Worm (Caenorhabditis elegans) whole organism, L1 larva: ENCODE results near the gene R102.11.

Experiments
- C04F5.9 ChIP-seq: sonication (generic microtip); optimal IDR thresholded peaks from 2 replicates; lab custom pipeline; 2016; ENCODE audit warnings: missing genetic modification characterization, missing compliant biosample characterization
- C16A3.4 ChIP-seq: fragments of 150-350 bp; optimal IDR thresholded peaks from 2 replicates; lab custom pipeline; 2014; ENCODE audit warnings: missing biosample characterization, missing genetic modification characterization
- F16B12.6 ChIP-seq: fragments of 150-350 bp; optimal IDR thresholded peaks from 2 replicates; lab custom pipeline; 2014; ENCODE audit warnings: missing biosample characterization, missing genetic modification characterization
- Y116A8C.19 ChIP-seq: sonication (generic microtip); optimal IDR thresholded peaks from 2 replicates; lab custom pipeline; 2016; ENCODE audit warnings: missing compliant biosample characterization, missing genetic modification characterization, borderline replicate concordance
- aha-1 ChIP-seq: fragments of 150-350 bp; optimal IDR thresholded peaks from 2 replicates; lab custom pipeline; 2014; ENCODE audit warnings: missing biosample characterization, missing genetic modification characterization
- ceh-63 ChIP-seq: fragments of 200-800 bp; sonication (Bioruptor generic); optimal IDR thresholded peaks from 2 replicates; lab custom pipeline; 2018; ENCODE audit warnings: mild to moderate bottlenecking, missing genetic modification characterization, missing compliant biosample characterization
- ceh-8 ChIP-seq: fragments of 200-800 bp; sonication (Bioruptor generic); optimal IDR thresholded peaks from 2 replicates; lab custom pipeline; 2018; ENCODE audit warnings: mild to moderate bottlenecking, missing genetic modification characterization, moderate library complexity, missing compliant biosample characterization
- ceh-82 ChIP-seq, 3 experiments: fragments of 150-350 bp in 1 of 3; sonication (generic microtip) in 2 of 3; optimal IDR thresholded peaks; 2 replicates each; lab custom pipeline; 2014 to 2017; ENCODE audit warnings: missing biosample characterization in 3 of 3, missing genetic modification characterization in 3 of 3
- ceh-90 ChIP-seq: sonication (generic microtip); optimal IDR thresholded peaks from 2 replicates; lab custom pipeline; 2016; ENCODE audit warnings: missing genetic modification characterization, missing compliant biosample characterization
- dpl-1 ChIP-seq, 3 experiments: fragments of 150-350 bp in 2 of 3; sonication (generic microtip) in 1 of 3; optimal IDR thresholded peaks; 2 replicates each; lab custom pipeline; 2014 to 2017; ENCODE audit warnings: missing biosample characterization in 3 of 3, missing genetic modification characterization in 3 of 3, missing genetic modification reagents in 3 of 3
- dsc-1 ChIP-seq: sonication (generic microtip); optimal IDR thresholded peaks from 2 replicates; lab custom pipeline; 2016; ENCODE audit warnings: mild to moderate bottlenecking, missing genetic modification characterization, missing compliant biosample characterization
- egl-27 ChIP-seq, 2 experiments: fragments of 150-350 bp in 1 of 2; sonication (generic microtip); optimal IDR thresholded peaks; 3 replicates each; lab custom pipeline; 2017 to 2018; ENCODE audit warnings: missing biosample characterization in 2 of 2, missing genetic modification characterization in 2 of 2, missing genetic modification reagents in 2 of 2
- ets-5 ChIP-seq: fragments of 200-800 bp; sonication (Bioruptor generic); IDR thresholded peaks from 2 replicates; pipeline ENCODE4 v1.3.6; 2022; ENCODE audit warnings: missing genetic modification characterization, missing compliant biosample characterization
- fkh-4 ChIP-seq: sonication (generic microtip); optimal IDR thresholded peaks from 2 replicates; lab custom pipeline; 2016; ENCODE audit warnings: missing compliant biosample characterization, missing genetic modification characterization, borderline replicate concordance
- grh-1 ChIP-seq: fragments of 200-800 bp; sonication (Bioruptor generic); IDR thresholded peaks from 2 replicates; pipeline ENCODE4 v1.3.6; 2022; ENCODE audit warnings: missing genetic modification reagents, missing genetic modification characterization, missing compliant biosample characterization
- hlh-17 ChIP-seq: fragments of 200-800 bp; sonication (Bioruptor generic); optimal IDR thresholded peaks from 2 replicates; lab custom pipeline; 2018; ENCODE audit warnings: missing genetic modification characterization, mild to moderate bottlenecking, missing compliant biosample characterization, moderate library complexity, borderline replicate concordance
- irx-1 ChIP-seq: sonication (generic microtip); optimal IDR thresholded peaks from 2 replicates; lab custom pipeline; 2016; ENCODE audit warnings: missing genetic modification characterization, missing compliant biosample characterization
- isw-1 ChIP-seq: fragments of 200-800 bp; sonication (Bioruptor generic); IDR thresholded peaks from 2 replicates; pipeline ENCODE4 v1.3.6; 2022; ENCODE audit warnings: missing genetic modification characterization, missing compliant biosample characterization
- lin-14 ChIP-seq: fragments of 200-800 bp; sonication (Bioruptor generic); optimal IDR thresholded peaks from 2 replicates; lab custom pipeline; 2018; ENCODE audit warnings: mild to moderate bottlenecking, missing genetic modification characterization, moderate library complexity, missing compliant biosample characterization
- lin-35 ChIP-seq, 2 experiments: fragments of 150-350 bp; optimal IDR thresholded peaks; 2 replicates each; lab custom pipeline; 2014; ENCODE audit warnings: missing biosample characterization in 2 of 2, missing genetic modification characterization in 2 of 2, missing genetic modification reagents in 2 of 2
- lsy-2 ChIP-seq, 2 experiments: fragments of 150-350 bp; optimal IDR thresholded peaks; 2 replicates each; lab custom pipeline; 2014; ENCODE audit warnings: missing biosample characterization in 2 of 2, missing genetic modification characterization in 2 of 2
- mdl-1 ChIP-seq, 2 experiments: fragments of 150-350 bp; optimal IDR thresholded peaks; 2 replicates each; lab custom pipeline; 2014 to 2017; ENCODE audit warnings: missing biosample characterization in 2 of 2, missing genetic modification characterization in 2 of 2, inconsistent platforms in 1 of 2
- mef-2 ChIP-seq: fragments of 150-350 bp; optimal IDR thresholded peaks from 2 replicates; lab custom pipeline; 2014; ENCODE audit warnings: missing biosample characterization, missing genetic modification characterization
- nhr-11 ChIP-seq: fragments of 150-350 bp; optimal IDR thresholded peaks from 2 replicates; lab custom pipeline; 2014; ENCODE audit warnings: missing biosample characterization, missing genetic modification characterization
- nhr-12 ChIP-seq: sonication (generic microtip); optimal IDR thresholded peaks from 2 replicates; lab custom pipeline; 2017; ENCODE audit warnings: missing biosample characterization, missing genetic modification characterization
- nhr-19 ChIP-seq: fragments of 200-800 bp; sonication (Bioruptor generic); conservative IDR thresholded peaks from 2 replicates; pipeline ENCODE4 v1.3.6; 2022; ENCODE audit warnings: missing genetic modification characterization, missing compliant biosample characterization
- nhr-237 ChIP-seq: fragments of 150-350 bp; optimal IDR thresholded peaks from 2 replicates; lab custom pipeline; 2014; ENCODE audit warnings: missing biosample characterization, missing genetic modification characterization
- nhr-76 ChIP-seq: sonication (generic microtip); optimal IDR thresholded peaks from 2 replicates; lab custom pipeline; 2017; ENCODE audit warnings: missing biosample characterization, missing genetic modification characterization
- nhr-77 ChIP-seq: fragments of 150-350 bp; optimal IDR thresholded peaks from 2 replicates; lab custom pipeline; 2014; ENCODE audit warnings: missing biosample characterization, missing genetic modification characterization
- nhr-90 ChIP-seq: sonication (generic microtip); optimal IDR thresholded peaks from 2 replicates; lab custom pipeline; 2016; ENCODE audit warnings: mild to moderate bottlenecking, missing genetic modification characterization, missing compliant biosample characterization; ENCODE audit not compliant: poor library complexity
- pax-3 ChIP-seq: fragments of 200-800 bp; sonication (Bioruptor generic); optimal IDR thresholded peaks from 2 replicates; lab custom pipeline; 2018; ENCODE audit warnings: mild to moderate bottlenecking, missing genetic modification characterization, moderate library complexity, missing compliant biosample characterization
- pqm-1 ChIP-seq: sonication (generic microtip); optimal IDR thresholded peaks from 3 replicates; lab custom pipeline; 2017; ENCODE audit warnings: missing biosample characterization, missing genetic modification characterization
- rnt-1 ChIP-seq: sonication (generic microtip); optimal IDR thresholded peaks from 2 replicates; lab custom pipeline; 2016; ENCODE audit warnings: mild to moderate bottlenecking, missing genetic modification characterization, moderate library complexity, missing compliant biosample characterization
- snu-23 ChIP-seq: sonication (generic microtip); optimal IDR thresholded peaks from 2 replicates; lab custom pipeline; 2016; ENCODE audit warnings: missing genetic modification characterization, missing compliant biosample characterization
- sptf-1 ChIP-seq: fragments of 150-350 bp; optimal IDR thresholded peaks from 2 replicates; lab custom pipeline; 2014; ENCODE audit warnings: missing biosample characterization, missing genetic modification characterization
- sup-37 ChIP-seq: fragments of 200-800 bp; sonication (Bioruptor generic); optimal IDR thresholded peaks from 2 replicates; lab custom pipeline; 2018; ENCODE audit warnings: mild to moderate bottlenecking, missing genetic modification characterization, missing compliant biosample characterization
- swsn-7 ChIP-seq: sonication (generic microtip); optimal IDR thresholded peaks from 2 replicates; lab custom pipeline; 2016; ENCODE audit warnings: missing genetic modification characterization, missing compliant biosample characterization
- tlp-1 ChIP-seq: fragments of 150-350 bp; optimal IDR thresholded peaks from 2 replicates; lab custom pipeline; 2014; ENCODE audit warnings: missing biosample characterization, missing genetic modification characterization
- unc-130 ChIP-seq: fragments of 150-350 bp; optimal IDR thresholded peaks from 2 replicates; lab custom pipeline; 2017; ENCODE audit warnings: missing biosample characterization, missing genetic modification characterization, inconsistent platforms
- unc-86 ChIP-seq: sonication (generic microtip); optimal IDR thresholded peaks from 2 replicates; lab custom pipeline; 2016; ENCODE audit warnings: missing genetic modification characterization, missing compliant biosample characterization
- unc-98 ChIP-seq: fragments of 200-800 bp; sonication (Bioruptor generic); IDR thresholded peaks from 2 replicates; pipeline ENCODE4 v1.3.6; 2022; ENCODE audit warnings: missing genetic modification characterization, missing compliant biosample characterization
- vab-15 ChIP-seq: sonication (generic microtip); optimal IDR thresholded peaks from 2 replicates; lab custom pipeline; 2017; ENCODE audit warnings: missing genotype, mild to moderate bottlenecking, missing genetic modification characterization, missing compliant biosample characterization
- zip-4 ChIP-seq: fragments of 200-800 bp; sonication (Bioruptor generic); optimal IDR thresholded peaks from 2 replicates; lab custom pipeline; 2018; ENCODE audit warnings: mild to moderate bottlenecking, missing genetic modification characterization, moderate library complexity, missing compliant biosample characterization
- ztf-11 ChIP-seq, 2 experiments: sonication (generic microtip); optimal IDR thresholded peaks; 2 replicates each; lab custom pipeline; 2016 to 2017; ENCODE audit warnings: missing genetic modification characterization in 2 of 2, missing biosample characterization in 1 of 2, missing compliant biosample characterization in 1 of 2
- ztf-4 ChIP-seq: fragments of 150-350 bp; optimal IDR thresholded peaks from 2 replicates; lab custom pipeline; 2014; ENCODE audit warnings: missing biosample characterization, missing genetic modification characterization

R102.11 gene

ce11 chrIV:10699000-10699399 is 560 bp downstream of the R102.11 start (continued):
- TF ChIP-seq hlh-17 = no peak

- TF ChIP-seq fkh-4 (no peak), dpl-1 (GFP tag; optimal IDR thresholded peaks at IDR 0.05; lab: Kevin White, UChicago) (no peak), ets-5 (GFP tag; lab: Robert Waterston, UW) (no peak), ceh-90 (tag; lab: Kevin White, UChicago) (no peak), ceh-82 (tag; optimal IDR thresholded peaks at IDR 0.05; lab: Kevin White, UChicago) (no peak)
- TF ChIP-seq, all 84 proteins: peak for 0
Observed at ce11 chrIV:10698486-10698885, 1.1 kb downstream of the R102.11 start.

ce11 chrIV:10697022-10697979 is 2.3 kb downstream of the R102.11 start, which contains the start of gene allo-1:
allo-1 (minus strand) TSS chrIV:10697072.
- TF ChIP-seq snu-23 (GFP tag; lab: Kevin White, UChicago) (peak; percentile 75), lin-14 (GFP tag; lab: Kevin White, UChicago) (peak; percentile 97), nhr-90 (tag; lab: Kevin White, UChicago) (peak; percentile 30), ztf-11 (tag; optimal IDR thresholded peaks at IDR 0.05; lab: Kevin White, UChicago) (no peak), nhr-11 (tag; lab: Kevin White, UChicago) (peak; percentile 67), aha-1 (tag; lab: Kevin White, UChicago) (no peak), isw-1 (GFP tag; lab: Robert Waterston, UW) (peak; percentile 7; the same call in 1 of the 2 replicates), ztf-4 (tag; lab: Kevin White, UChicago) (no peak), ceh-63 (no peak), lsy-2 (tag; optimal IDR thresholded peaks at IDR 0.05; lab: Kevin White, UChicago) (peak; percentile 66 to 86), unc-98 (GFP tag; lab: Robert Waterston, UW) (0 out of 2 replicates have a peak, but pooled peaks have one; percentile 32), zip-4 (GFP tag; lab: Kevin White, UChicago) (peak; percentile 2), mdl-1 (tag; optimal IDR thresholded peaks at IDR 0.05; lab: Kevin White, UChicago) (peak in 1 of 2 experiments; percentile 83), Y116A8C.19 (no peak), dsc-1 (tag; lab: Kevin White, UChicago) (no peak), lin-35 (GFP tag; optimal IDR thresholded peaks at IDR 0.05; lab: Kevin White, UChicago) (peak; percentile 79 to 90), tlp-1 (tag; lab: Kevin White, UChicago) (no peak), vab-15 (tag; lab: Kevin White, UChicago) (no peak), rnt-1 (peak; percentile 80), nhr-12 (tag; lab: Kevin White, UChicago) (no peak), C04F5.9 (tag; lab: Kevin White, UChicago) (no peak), nhr-19 (GFP tag; lab: Robert Waterston, UW) (peak; percentile 70), swsn-7 (tag; lab: Kevin White, UChicago) (peak; percentile 44), sup-37 (no peak), ceh-8 (GFP tag; lab: Kevin White, UChicago) (no peak), unc-130 (tag; lab: Kevin White, UChicago) (peak; percentile 86), C16A3.4 (tag; lab: Kevin White, UChicago) (peak; percentile 72), unc-86 (tag; lab: Kevin White, UChicago) (peak; percentile 23), F16B12.6 (tag; lab: Kevin White, UChicago) (no peak), ets-5 (GFP tag; lab: Robert Waterston, UW) (no peak), pqm-1 (tag; lab: Kevin White, UChicago) (no peak), grh-1 (GFP tag; lab: Robert Waterston, UW) (peak; percentile 37), nhr-77 (peak; percentile 32), pax-3 (tag; lab: Kevin White, UChicago) (peak; percentile 29), egl-27 (tag; optimal IDR thresholded peaks at IDR 0.05; lab: Kevin White, UChicago) (peak in 1 of 2 experiments; percentile 52), sptf-1 (tag; lab: Kevin White, UChicago) (no peak), irx-1 (tag; lab: Kevin White, UChicago) (peak; percentile 22), ceh-90 (tag; lab: Kevin White, UChicago) (no peak), nhr-76 (tag; lab: Kevin White, UChicago) (no peak), dpl-1 (GFP tag; optimal IDR thresholded peaks at IDR 0.05; lab: Kevin White, UChicago) (peak; percentile 82 to 88 (median 85)), mef-2 (tag; lab: Kevin White, UChicago) (no peak), nhr-237 (no peak)
